Worm (Caenorhabditis elegans) whole organism, L3 larva: ENCODE results near the gene F53C3.11.

Source experiments
- ZK546.5 ChIP-seq: sonication (generic microtip); optimal IDR thresholded peaks from 2 replicates; lab custom pipeline; 2017; ENCODE audit warnings: missing biosample characterization, missing genetic modification characterization
- ama-1 ChIP-seq: fragments of 150-350 bp; optimal IDR thresholded peaks from 2 replicates; lab custom pipeline; 2018
- ceh-16 ChIP-seq: sonication (generic microtip); optimal IDR thresholded peaks from 2 replicates; lab custom pipeline; 2017; ENCODE audit warnings: missing biosample characterization, missing genetic modification characterization
- ceh-82 ChIP-seq: fragments of 150-350 bp; optimal IDR thresholded peaks from 2 replicates; lab custom pipeline; 2014; ENCODE audit warnings: missing biosample characterization, missing genetic modification characterization
- ceh-9 ChIP-seq: sonication (generic microtip); optimal IDR thresholded peaks from 2 replicates; lab custom pipeline; 2018; ENCODE audit warnings: missing biosample characterization, missing genetic modification characterization
- daf-12 ChIP-seq: fragments of 150-350 bp; optimal IDR thresholded peaks from 2 replicates; lab custom pipeline; 2014; ENCODE audit warnings: missing biosample characterization, missing genetic modification reagents, missing genetic modification characterization
- egl-27 ChIP-seq: sonication (generic microtip); optimal IDR thresholded peaks from 4 replicates; lab custom pipeline; 2017; ENCODE audit warnings: missing biosample characterization, missing genetic modification reagents, missing genetic modification characterization
- egl-5 ChIP-seq: fragments of 150-350 bp; optimal IDR thresholded peaks from 2 replicates; lab custom pipeline; 2017; ENCODE audit warnings: missing biosample characterization, missing genetic modification reagents, missing genetic modification characterization, inconsistent platforms
- elt-1 ChIP-seq: fragments of 150-350 bp; optimal IDR thresholded peaks from 2 replicates; lab custom pipeline; 2014; ENCODE audit warnings: missing biosample characterization, missing genetic modification characterization
- elt-2 ChIP-seq: sonication (generic microtip); optimal IDR thresholded peaks from 2 replicates; lab custom pipeline; 2016; ENCODE audit warnings: missing genetic modification reagents, mild to moderate bottlenecking, missing genetic modification characterization, missing compliant biosample characterization
- elt-3 ChIP-seq, 3 experiments: fragments of 150-350 bp in 1 of 3; sonication (generic microtip) in 2 of 3; optimal IDR thresholded peaks; 2 replicates in 2 of 3; 4 replicates in 1 of 3; lab custom pipeline; 2014 to 2017; ENCODE audit warnings: missing biosample characterization in 3 of 3, missing genetic modification characterization in 3 of 3
- eor-1 ChIP-seq, 2 experiments: fragments of 150-350 bp; optimal IDR thresholded peaks; 2 replicates each; lab custom pipeline; 2014 to 2018; ENCODE audit warnings: missing biosample characterization in 2 of 2, missing genetic modification characterization in 2 of 2
- fkh-10 ChIP-seq: sonication (generic microtip); optimal IDR thresholded peaks from 2 replicates; lab custom pipeline; 2017; ENCODE audit warnings: missing biosample characterization, missing genetic modification reagents, missing genetic modification characterization
- fkh-2 ChIP-seq: fragments of 150-350 bp; optimal IDR thresholded peaks from 2 replicates; lab custom pipeline; 2014; ENCODE audit warnings: missing biosample characterization, missing genetic modification reagents, missing genetic modification characterization
- fos-1 ChIP-seq: fragments of 150-350 bp; optimal IDR thresholded peaks from 2 replicates; lab custom pipeline; 2014; ENCODE audit warnings: missing biosample characterization, missing genetic modification characterization
- hmg-11 ChIP-seq: sonication (generic microtip); optimal IDR thresholded peaks from 2 replicates; lab custom pipeline; 2016; ENCODE audit warnings: missing genetic modification characterization, missing compliant biosample characterization
- jun-1 ChIP-seq: fragments of 150-350 bp; optimal IDR thresholded peaks from 2 replicates; lab custom pipeline; 2014; ENCODE audit warnings: missing biosample characterization, missing genetic modification reagents, missing genetic modification characterization
- lin-15B ChIP-seq: fragments of 150-350 bp; optimal IDR thresholded peaks from 2 replicates; lab custom pipeline; 2014; ENCODE audit warnings: missing biosample characterization, missing genetic modification characterization
- lin-39 ChIP-seq: fragments of 150-350 bp; optimal IDR thresholded peaks from 2 replicates; lab custom pipeline; 2018; ENCODE audit warnings: missing biosample characterization, missing genetic modification reagents, missing genetic modification characterization
- lsy-12 ChIP-seq: sonication (generic microtip); optimal IDR thresholded peaks from 2 replicates; lab custom pipeline; 2016; ENCODE audit warnings: mild to moderate bottlenecking, missing genetic modification characterization, missing compliant biosample characterization
- mdl-1 ChIP-seq: fragments of 150-350 bp; optimal IDR thresholded peaks from 2 replicates; lab custom pipeline; 2014; ENCODE audit warnings: missing biosample characterization, missing genetic modification characterization
- mml-1 ChIP-seq: fragments of 150-350 bp; sonication (generic microtip); optimal IDR thresholded peaks from 3 replicates; lab custom pipeline; 2014; ENCODE audit warnings: missing biosample characterization, missing genetic modification characterization
- nfya-1 ChIP-seq: sonication (generic microtip); optimal IDR thresholded peaks from 2 replicates; lab custom pipeline; 2017; ENCODE audit warnings: missing genetic modification characterization, mild to moderate bottlenecking, missing compliant biosample characterization, antibody characterized with exemption, moderate library complexity; ENCODE audit not compliant: insufficient read depth
- nhr-11 ChIP-seq: fragments of 150-350 bp; optimal IDR thresholded peaks from 2 replicates; lab custom pipeline; 2014; ENCODE audit warnings: missing biosample characterization, missing genetic modification characterization
- nhr-12 ChIP-seq: fragments of 150-350 bp; optimal IDR thresholded peaks from 2 replicates; lab custom pipeline; 2014; ENCODE audit warnings: missing biosample characterization, missing genetic modification characterization
- nhr-23 ChIP-seq: fragments of 150-350 bp; optimal IDR thresholded peaks from 2 replicates; lab custom pipeline; 2014; ENCODE audit warnings: missing biosample characterization, missing genetic modification reagents, missing genetic modification characterization
- nhr-237 ChIP-seq: fragments of 150-350 bp; optimal IDR thresholded peaks from 2 replicates; lab custom pipeline; 2014; ENCODE audit warnings: missing biosample characterization, missing genetic modification characterization
- nhr-25 ChIP-seq: sonication (generic microtip); optimal IDR thresholded peaks from 2 replicates; lab custom pipeline; 2017; ENCODE audit warnings: missing biosample characterization, missing genetic modification characterization
- nhr-28 ChIP-seq: fragments of 150-350 bp; optimal IDR thresholded peaks from 2 replicates; lab custom pipeline; 2014; ENCODE audit warnings: missing biosample characterization, missing genetic modification characterization
- nhr-67 ChIP-seq: fragments of 150-350 bp; optimal IDR thresholded peaks from 2 replicates; lab custom pipeline; 2014; ENCODE audit warnings: missing biosample characterization, missing genetic modification characterization
- nhr-76 ChIP-seq: fragments of 150-350 bp; sonication (generic microtip); optimal IDR thresholded peaks from 5 replicates; lab custom pipeline; 2014; ENCODE audit warnings: missing biosample characterization, missing genetic modification characterization
- nhr-77 ChIP-seq: fragments of 150-350 bp; optimal IDR thresholded peaks from 2 replicates; lab custom pipeline; 2014; ENCODE audit warnings: missing biosample characterization, missing genetic modification characterization
- pqm-1 ChIP-seq: fragments of 150-350 bp; optimal IDR thresholded peaks from 2 replicates; lab custom pipeline; 2017; ENCODE audit warnings: missing biosample characterization, missing genetic modification characterization, inconsistent platforms
- skn-1 ChIP-seq: fragments of 150-350 bp; optimal IDR thresholded peaks from 2 replicates; lab custom pipeline; 2014; ENCODE audit warnings: missing biosample characterization, missing genetic modification characterization
- snpc-4 ChIP-seq: fragments of 150-350 bp; optimal IDR thresholded peaks from 2 replicates; lab custom pipeline; 2014; ENCODE audit warnings: missing biosample characterization, missing genetic modification characterization
- tbx-2 ChIP-seq: sonication (generic microtip); optimal IDR thresholded peaks from 2 replicates; lab custom pipeline; 2016; ENCODE audit warnings: mild to moderate bottlenecking, missing genetic modification characterization, missing compliant biosample characterization
- unc-39 ChIP-seq: sonication (generic microtip); optimal IDR thresholded peaks from 4 replicates; lab custom pipeline; 2017; ENCODE audit warnings: missing biosample characterization, missing genetic modification characterization
- unc-62 ChIP-seq: fragments of 150-350 bp; sonication (generic microtip); optimal IDR thresholded peaks from 4 replicates; lab custom pipeline; 2014; ENCODE audit warnings: missing biosample characterization, missing genetic modification reagents, missing genetic modification characterization
- ztf-11 ChIP-seq: fragments of 150-350 bp; optimal IDR thresholded peaks from 2 replicates; lab custom pipeline; 2014; ENCODE audit warnings: missing biosample characterization, missing genetic modification characterization
- ztf-4 ChIP-seq: fragments of 150-350 bp; optimal IDR thresholded peaks from 2 replicates; lab custom pipeline; 2014; ENCODE audit warnings: missing biosample characterization, missing genetic modification characterization

Gene F53C3.11

DNA sequence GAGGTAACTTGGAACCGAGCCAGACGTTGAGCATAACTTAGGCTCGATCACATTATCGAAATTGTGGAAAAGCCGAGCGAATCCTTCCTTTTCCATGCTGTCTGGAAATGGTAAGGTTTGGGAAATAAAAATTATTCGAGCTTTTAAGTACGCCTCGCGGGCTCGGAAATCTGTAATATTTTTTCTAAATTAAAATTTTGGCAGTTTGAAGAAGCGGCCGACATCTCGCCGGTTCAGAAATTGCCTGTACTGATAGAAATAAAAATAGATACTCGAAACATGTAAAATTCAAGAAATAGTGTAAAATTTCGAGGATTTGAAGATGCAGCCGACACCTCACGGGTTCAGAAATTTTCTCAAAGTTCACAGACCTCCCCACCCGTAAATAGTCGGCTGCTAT is 4.2 kb upstream of the F53C3.11 start, which contains the start of gene bcmo-2:
TSS of gene bcmo-2 (minus strand) at position 101 of the 400 bp plus-strand sequence.
- no peak for TF ChIP-seq nhr-77 (tag; lab: Kevin White, UChicago)
- no peak for TF ChIP-seq unc-62
- no peak for TF ChIP-seq ceh-16
- TF ChIP-seq ZK546.5 = no peak
- TF ChIP-seq fkh-10 = no peak
- no peak for TF ChIP-seq snpc-4
- no peak for TF ChIP-seq nhr-12 (tag; lab: Kevin White, UChicago)
- no peak for TF ChIP-seq jun-1
- TF ChIP-seq lsy-12 (tag; lab: Kevin White, UChicago) = no peak
- TF ChIP-seq ama-1 (lab: Kevin White, UChicago) = no peak
- TF ChIP-seq nhr-25 (tag; lab: Kevin White, UChicago) = no peak
- no peak for TF ChIP-seq skn-1
- no peak for TF ChIP-seq unc-39 (tag; lab: Kevin White, UChicago)
- no peak for TF ChIP-seq daf-12 (tag; lab: Kevin White, UChicago)
- no peak for TF ChIP-seq pqm-1 (tag; lab: Kevin White, UChicago)
- no peak for TF ChIP-seq tbx-2
- no peak for TF ChIP-seq elt-2 (tag; lab: Kevin White, UChicago)
- no peak for TF ChIP-seq egl-5 (tag; lab: Kevin White, UChicago)
- TF ChIP-seq lin-39 (tag; lab: Kevin White, UChicago) = no peak
- TF ChIP-seq nhr-76 (tag; lab: Kevin White, UChicago) = no peak

DNA sequence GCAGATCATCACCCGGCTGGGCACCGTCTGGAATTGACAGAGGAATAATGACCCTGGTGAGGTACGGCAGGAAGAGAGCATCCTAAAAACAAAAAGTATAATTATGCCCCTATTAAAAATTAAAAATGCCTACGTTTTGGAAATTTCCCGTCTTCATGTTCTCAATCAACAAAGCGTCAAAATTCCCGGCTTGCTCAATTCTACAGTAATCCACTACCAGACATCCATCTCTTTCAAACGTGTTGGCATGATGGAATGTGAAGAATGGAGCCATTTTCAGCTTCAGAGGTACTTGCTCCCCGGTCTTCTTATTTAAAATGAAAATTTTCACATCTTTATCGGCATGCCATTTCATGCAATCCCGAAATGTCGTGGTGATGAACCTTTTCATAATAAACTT is 2.8 kb upstream of the F53C3.11 start:
- TF ChIP-seq daf-12 (tag; lab: Kevin White, UChicago) = no peak
- TF ChIP-seq snpc-4 = no peak
- TF ChIP-seq nhr-67 (tag; lab: Kevin White, UChicago) = no peak
- TF ChIP-seq nhr-11 (tag; lab: Kevin White, UChicago) = no peak
- TF ChIP-seq ama-1 (lab: Kevin White, UChicago) = no peak
- TF ChIP-seq ceh-82 (tag; lab: Kevin White, UChicago) = no peak
- no peak for TF ChIP-seq ceh-9
- no peak for TF ChIP-seq hmg-11 (tag; lab: Kevin White, UChicago)
- no peak for TF ChIP-seq ztf-4
- TF ChIP-seq egl-5 (tag; lab: Kevin White, UChicago) = no peak
- no peak for TF ChIP-seq lsy-12 (tag; lab: Kevin White, UChicago)
- no peak for TF ChIP-seq egl-27
- TF ChIP-seq eor-1 (tag; optimal IDR thresholded peaks at IDR 0.05; lab: Kevin White, UChicago) = no peak
- TF ChIP-seq mml-1 (tag; lab: Kevin White, UChicago) = no peak
- TF ChIP-seq elt-1 (tag; lab: Kevin White, UChicago) = no peak
- TF ChIP-seq nhr-28 (tag; lab: Kevin White, UChicago) = no peak
- TF ChIP-seq jun-1 = no peak
- no peak for TF ChIP-seq nhr-23 (tag; lab: Kevin White, UChicago)
- no peak for TF ChIP-seq nhr-76 (tag; lab: Kevin White, UChicago)

DNA sequence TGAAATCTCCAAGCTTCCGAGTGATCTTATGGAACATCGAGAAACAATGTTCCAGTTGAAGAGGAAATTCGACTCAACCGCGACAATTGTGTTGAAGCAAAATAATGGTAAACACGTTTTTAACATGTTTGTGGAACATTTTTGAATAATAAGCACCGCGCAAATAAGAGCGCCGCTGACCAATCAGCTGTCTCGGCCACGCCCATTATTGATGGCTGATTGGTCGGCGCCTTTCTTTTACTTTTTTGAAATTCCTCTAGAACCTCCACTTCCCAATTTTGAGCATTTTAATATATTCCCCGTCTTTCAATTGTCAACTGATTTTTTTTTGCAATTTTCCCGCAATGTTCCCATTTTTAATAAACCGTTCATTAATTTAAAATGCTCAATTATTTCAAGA is 1.6 kb upstream of the F53C3.11 start:
- TF ChIP-seq ceh-9 = no peak
- TF ChIP-seq nhr-237 = no peak
- TF ChIP-seq nfya-1 (tag; lab: Kevin White, UChicago) = peak; percentile 64
- TF ChIP-seq mml-1 (tag; lab: Kevin White, UChicago) = no peak
- no peak for TF ChIP-seq nhr-76 (tag; lab: Kevin White, UChicago)

DNA sequence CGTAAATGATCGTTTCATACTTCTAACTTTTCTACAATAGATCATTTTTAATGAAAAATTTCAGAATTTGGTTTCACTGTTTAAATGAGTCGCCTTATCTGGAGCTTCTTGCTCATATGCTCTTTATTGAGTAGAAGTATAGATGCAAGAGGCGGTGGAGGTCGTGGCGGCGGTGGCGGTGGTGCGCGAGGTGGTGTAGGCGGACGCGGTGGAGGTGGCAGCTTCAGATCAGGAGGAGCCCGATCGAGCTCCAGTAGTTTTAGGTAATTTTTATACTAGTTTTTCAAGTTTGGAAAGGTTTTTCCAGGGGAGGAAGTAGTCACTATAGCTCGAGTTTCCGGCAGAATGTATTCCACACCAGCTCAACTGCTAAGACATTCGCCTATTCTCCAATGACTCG is 3.7 kb downstream of the F53C3.11 start, which contains the start of gene F53C3.3:
TSS of gene F53C3.3 (plus strand) at position 59 of the 400 bp plus-strand sequence.
- no peak for TF ChIP-seq ztf-11
- no peak for TF ChIP-seq lin-15B (tag; lab: Kevin White, UChicago)
- no peak for TF ChIP-seq nhr-12 (tag; lab: Kevin White, UChicago)
- no peak for TF ChIP-seq nhr-77 (tag; lab: Kevin White, UChicago)
- no peak for TF ChIP-seq nhr-76 (tag; lab: Kevin White, UChicago)
- no peak for TF ChIP-seq mdl-1 (tag; lab: Kevin White, UChicago)
- no peak for TF ChIP-seq skn-1
- TF ChIP-seq ztf-4 = no peak
- no peak for TF ChIP-seq ceh-16

DNA sequence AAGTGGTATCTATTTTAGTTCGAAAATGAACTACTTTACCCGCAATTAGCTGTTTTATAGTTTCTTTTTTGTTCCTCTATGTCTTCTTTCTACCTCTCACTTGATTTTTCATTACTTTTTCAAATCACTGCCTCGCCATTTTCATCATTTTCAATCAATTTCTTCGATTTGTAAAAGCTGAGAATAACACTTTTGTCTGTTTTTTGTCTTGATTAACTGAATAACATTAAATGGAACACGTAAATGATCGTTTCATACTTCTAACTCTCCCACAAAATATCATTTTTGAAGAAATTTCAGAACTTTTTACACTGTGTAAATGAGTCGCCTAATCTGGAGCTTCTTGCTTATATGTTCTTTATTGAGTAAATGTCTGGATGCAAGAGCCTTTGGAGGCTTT is 5.4 kb downstream of the F53C3.11 start, which contains the start of gene F53C3.4:
TSS of gene F53C3.4 (plus strand) at position 301 of the 400 bp plus-strand sequence.
- TF ChIP-seq skn-1 = no peak
- TF ChIP-seq nhr-11 (tag; lab: Kevin White, UChicago) = no peak
- TF ChIP-seq fkh-2 = no peak
- TF ChIP-seq nhr-12 (tag; lab: Kevin White, UChicago) = no peak
- TF ChIP-seq ztf-4 = no peak
- TF ChIP-seq lin-39 (tag; lab: Kevin White, UChicago) = no peak
- TF ChIP-seq elt-3 (tag; optimal IDR thresholded peaks at IDR 0.05; lab: Kevin White, UChicago) = no peak
- TF ChIP-seq hmg-11 (tag; lab: Kevin White, UChicago) = no peak
- no peak for TF ChIP-seq tbx-2
- no peak for TF ChIP-seq fos-1 (tag; lab: Kevin White, UChicago)
- no peak for TF ChIP-seq lin-15B (tag; lab: Kevin White, UChicago)
- TF ChIP-seq nhr-25 (tag; lab: Kevin White, UChicago) = no peak
